Fruit fly (Drosophila melanogaster): ENCODE measurements around the gene Inx3.

The Inx3 gene

DNA sequence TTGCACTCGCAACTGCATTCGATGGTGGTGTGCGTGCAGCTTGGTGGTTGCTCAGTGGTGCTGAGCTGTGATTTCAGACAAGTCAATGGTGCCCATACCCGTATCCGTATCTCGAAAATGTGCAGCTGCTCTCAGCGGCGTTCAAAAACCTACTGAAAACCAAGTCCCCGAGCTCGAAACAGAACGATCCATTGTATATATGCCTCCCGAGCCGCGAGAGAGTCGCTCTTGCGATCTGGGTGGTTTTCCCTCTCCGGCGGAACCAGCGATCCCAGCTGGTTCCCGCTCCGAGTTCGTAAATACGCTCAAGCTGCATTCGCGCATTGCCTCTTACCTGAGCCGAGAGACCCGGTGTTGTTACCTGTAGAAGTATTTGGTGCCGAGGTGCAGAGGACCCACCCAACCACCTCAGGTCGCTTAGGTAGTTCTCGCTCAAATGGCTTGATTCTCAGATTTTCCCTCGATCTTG lies at the start of gene Inx3:
Gene Inx3, minus strand, starts transcription at position 440 of the 469 bp plus-strand sequence.
- no peak for TF ChIP-seq CG12768 (GFP tag; optimal IDR thresholded peaks at IDR 0.05)
- TF ChIP-seq cic (GFP tag; optimal IDR thresholded peaks at IDR 0.05): peak; percentile 18
- TF ChIP-seq bab1 (GFP tag; optimal IDR thresholded peaks at IDR 0.05): peak; percentile 60
- peak; percentile 82 for TF ChIP-seq tj (GFP tag; optimal IDR thresholded peaks at IDR 0.05)
- peak; percentile 45 for TF ChIP-seq Mnt (GFP tag; optimal IDR thresholded peaks at IDR 0.05)
- no peak for TF ChIP-seq CG7045 (GFP tag; optimal IDR thresholded peaks at IDR 0.05)
- TF ChIP-seq pad (GFP tag; optimal IDR thresholded peaks at IDR 0.05): peak; percentile 7
- peak; percentile 12 for TF ChIP-seq CG7101 (tag; optimal IDR thresholded peaks at IDR 0.05)

DNA sequence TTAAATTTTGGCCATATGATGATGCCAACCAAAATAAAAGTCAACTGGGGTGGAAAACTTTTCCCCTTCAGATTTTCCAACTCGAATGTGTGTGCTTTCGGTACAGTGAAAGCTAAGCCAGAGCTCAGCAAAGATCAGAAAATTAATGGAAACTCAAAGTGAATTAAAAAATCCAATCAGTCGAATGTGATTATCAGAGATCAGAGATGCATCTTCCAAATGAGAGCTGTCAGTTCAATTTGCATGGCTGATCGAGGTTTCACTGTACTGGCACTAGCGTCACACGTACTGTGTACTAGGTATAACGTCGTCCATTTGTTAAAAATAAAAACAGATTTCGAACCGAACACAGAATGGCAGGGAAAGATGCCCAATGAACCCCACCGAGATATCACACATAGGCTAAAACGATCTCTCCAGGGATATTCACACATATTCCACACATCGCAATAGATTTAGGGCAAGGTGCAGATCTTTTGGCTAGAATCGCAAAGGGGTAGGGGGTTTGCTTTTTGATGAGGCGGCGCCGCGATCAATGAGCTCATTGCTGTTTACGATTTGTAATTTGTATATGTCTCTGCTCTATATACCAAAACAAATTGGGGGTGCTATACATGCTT lies 45.6 kb upstream of the Inx3 start:
- TF ChIP-seq Hr96 (GFP tag; optimal IDR thresholded peaks at IDR 0.05) (peak; percentile 29), tj (GFP tag; optimal IDR thresholded peaks at IDR 0.05) (no peak)

DNA sequence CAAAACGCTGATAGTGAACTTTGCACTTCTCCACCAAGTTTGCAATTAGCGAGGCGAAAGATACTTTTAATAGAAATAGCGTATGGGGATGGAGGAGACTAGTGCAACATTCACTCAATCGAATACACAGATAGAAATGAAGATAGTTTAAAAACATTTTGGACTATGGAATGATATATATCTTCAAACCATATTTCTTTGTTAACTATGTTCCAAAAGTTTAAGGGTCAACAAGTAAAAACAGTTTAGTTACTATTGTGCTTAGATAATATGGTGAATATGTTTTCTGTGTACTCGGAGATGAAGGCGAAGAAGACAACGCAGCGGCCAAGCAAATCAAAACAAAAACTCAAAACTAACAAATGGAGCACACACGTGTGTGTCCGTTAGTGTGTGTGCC lies 44.9 kb upstream of the Inx3 start:
- TF ChIP-seq CG12768 (GFP tag; optimal IDR thresholded peaks at IDR 0.05): no peak
- no peak for TF ChIP-seq CG7101 (tag; optimal IDR thresholded peaks at IDR 0.05)
- no peak for TF ChIP-seq kay (GFP tag; ENCODE audit: borderline replicate concordance)
- no peak for TF ChIP-seq CG33017 (tag; optimal IDR thresholded peaks at IDR 0.05)
- TF ChIP-seq Mnt (GFP tag; optimal IDR thresholded peaks at IDR 0.05): no peak
- no peak for TF ChIP-seq cnc (optimal IDR thresholded peaks at IDR 0.05)
- no peak for TF ChIP-seq cic (GFP tag; optimal IDR thresholded peaks at IDR 0.05)
- TF ChIP-seq tj (GFP tag; optimal IDR thresholded peaks at IDR 0.05): no peak
- no peak for TF ChIP-seq pad (GFP tag; optimal IDR thresholded peaks at IDR 0.05)
- TF ChIP-seq CG11617 (GFP tag; optimal IDR thresholded peaks at IDR 0.05): no peak
- TF ChIP-seq Crg-1 (GFP tag; optimal IDR thresholded peaks at IDR 0.05): no peak
- no peak for TF ChIP-seq CG7045 (GFP tag; optimal IDR thresholded peaks at IDR 0.05)
- TF ChIP-seq Clk (GFP tag; optimal IDR thresholded peaks at IDR 0.05): no peak
- TF ChIP-seq bab1 (GFP tag; optimal IDR thresholded peaks at IDR 0.05): no peak
- no peak for TF ChIP-seq Hr96 (GFP tag; optimal IDR thresholded peaks at IDR 0.05)
- no peak for TF ChIP-seq CG14711 (tag; optimal IDR thresholded peaks at IDR 0.05)
- no peak for TF ChIP-seq toe (GFP tag; optimal IDR thresholded peaks at IDR 0.05)
- no peak for TF ChIP-seq CG1620 (GFP tag; optimal IDR thresholded peaks at IDR 0.05)

DNA sequence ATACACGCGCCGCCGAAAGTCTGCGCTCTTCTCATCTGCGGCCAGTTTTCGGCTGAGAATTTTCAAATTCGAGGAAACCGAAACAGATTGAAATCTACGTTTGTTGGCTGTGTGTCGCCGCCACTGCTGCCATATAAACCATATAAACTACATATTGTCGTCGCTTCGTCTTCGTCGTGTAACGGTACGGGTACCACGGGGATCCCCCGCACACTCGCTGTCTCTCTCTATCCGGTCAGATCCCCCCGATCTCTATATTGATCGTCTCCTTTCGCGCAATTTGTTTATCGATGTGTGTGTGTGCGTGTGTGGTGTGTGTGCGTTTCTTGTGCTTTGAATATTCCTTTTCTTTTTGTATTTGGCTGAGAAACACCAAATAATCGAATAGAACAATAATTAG lies 44.1 kb upstream of the Inx3 start:
- TF ChIP-seq kay (GFP tag; ENCODE audit: borderline replicate concordance) (no peak), CG14711 (tag; optimal IDR thresholded peaks at IDR 0.05) (no peak), CG11617 (GFP tag; optimal IDR thresholded peaks at IDR 0.05) (no peak), Hr96 (GFP tag; optimal IDR thresholded peaks at IDR 0.05) (no peak), tj (GFP tag; optimal IDR thresholded peaks at IDR 0.05) (no peak), CG33017 (tag; optimal IDR thresholded peaks at IDR 0.05) (no peak), Clk (GFP tag; optimal IDR thresholded peaks at IDR 0.05) (no peak), bab1 (GFP tag; optimal IDR thresholded peaks at IDR 0.05) (no peak), ovo (GFP tag; optimal IDR thresholded peaks at IDR 0.05) (no peak), toe (GFP tag; optimal IDR thresholded peaks at IDR 0.05) (no peak), Mnt (GFP tag; optimal IDR thresholded peaks at IDR 0.05) (no peak), CG12768 (GFP tag; optimal IDR thresholded peaks at IDR 0.05) (no peak), cnc (optimal IDR thresholded peaks at IDR 0.05) (no peak), CG1620 (GFP tag; optimal IDR thresholded peaks at IDR 0.05) (no peak), CG7101 (tag; optimal IDR thresholded peaks at IDR 0.05) (no peak), CG7045 (GFP tag; optimal IDR thresholded peaks at IDR 0.05) (no peak), pad (GFP tag; optimal IDR thresholded peaks at IDR 0.05) (no peak), Crg-1 (GFP tag; optimal IDR thresholded peaks at IDR 0.05) (no peak)

DNA sequence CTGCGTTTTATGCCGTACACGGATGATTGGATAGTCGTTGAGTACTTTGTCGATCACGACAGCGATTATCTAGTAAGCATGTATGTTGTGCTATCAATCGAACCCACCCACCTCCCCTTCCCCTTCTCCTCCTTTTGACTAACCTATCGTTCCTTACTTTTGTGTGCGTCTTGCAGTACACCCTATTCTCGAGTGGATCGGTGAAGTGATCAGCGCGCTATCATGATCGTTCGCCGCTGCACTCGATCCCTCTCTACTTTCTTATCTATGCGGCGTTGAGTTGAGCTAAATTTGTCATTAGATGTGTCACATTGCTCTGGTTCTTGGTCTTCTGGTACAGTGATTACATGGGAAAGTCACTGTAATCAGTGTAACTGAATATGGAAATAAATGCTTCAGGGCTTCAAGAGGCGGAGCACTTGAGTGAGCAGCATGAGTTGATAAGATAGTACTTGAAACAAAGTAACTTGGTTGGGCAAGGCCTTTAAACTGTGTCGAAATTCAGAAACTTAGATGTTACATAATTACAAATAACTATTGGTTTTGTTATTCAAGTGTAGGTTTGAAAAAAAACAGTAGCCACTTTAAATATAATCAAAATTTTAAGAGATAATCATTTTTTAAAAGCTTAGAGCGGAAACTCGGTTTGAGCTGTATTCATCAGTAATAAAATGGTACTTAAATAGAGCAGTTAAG lies 42.3 kb upstream of the Inx3 start:
- TF ChIP-seq kay (GFP tag; ENCODE audit: borderline replicate concordance): peak; percentile 44
- no peak for TF ChIP-seq cic (GFP tag; optimal IDR thresholded peaks at IDR 0.05)

DNA sequence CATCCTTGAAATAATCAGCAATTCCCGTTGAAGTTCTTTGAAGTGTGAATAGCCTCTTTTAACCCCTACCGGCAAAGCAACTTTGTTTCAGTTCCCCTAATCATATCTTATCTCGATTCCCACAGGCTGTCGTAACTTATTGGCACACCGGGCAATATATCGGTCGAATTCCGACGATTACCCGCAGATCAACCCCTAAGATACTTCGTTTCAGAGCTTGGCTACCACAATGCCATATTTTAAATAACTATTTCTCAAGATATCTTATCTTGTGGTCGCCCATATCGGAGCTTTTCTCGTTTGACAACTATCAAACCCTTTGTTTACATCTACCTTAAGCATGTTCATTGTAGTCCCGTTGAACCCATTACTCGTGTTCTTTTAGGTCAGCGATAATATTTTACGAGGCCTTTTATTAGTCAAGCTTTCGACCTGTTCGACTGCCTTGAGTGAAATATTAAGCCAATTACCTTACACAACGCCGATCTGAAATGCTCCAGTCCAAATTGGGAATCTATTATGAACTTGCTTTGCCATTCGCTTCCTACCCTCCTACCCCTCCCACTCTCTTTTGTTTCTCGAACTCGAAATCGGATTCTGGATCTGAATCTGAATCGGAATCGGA lies 39.7 kb upstream of the Inx3 start:
- TF ChIP-seq CG1620 (GFP tag; optimal IDR thresholded peaks at IDR 0.05) (no peak), cic (GFP tag; optimal IDR thresholded peaks at IDR 0.05) (no peak), CG7101 (tag; optimal IDR thresholded peaks at IDR 0.05) (no peak), toe (GFP tag; optimal IDR thresholded peaks at IDR 0.05) (no peak), kay (GFP tag; ENCODE audit: borderline replicate concordance) (no peak), Crg-1 (GFP tag; optimal IDR thresholded peaks at IDR 0.05) (no peak)

DNA sequence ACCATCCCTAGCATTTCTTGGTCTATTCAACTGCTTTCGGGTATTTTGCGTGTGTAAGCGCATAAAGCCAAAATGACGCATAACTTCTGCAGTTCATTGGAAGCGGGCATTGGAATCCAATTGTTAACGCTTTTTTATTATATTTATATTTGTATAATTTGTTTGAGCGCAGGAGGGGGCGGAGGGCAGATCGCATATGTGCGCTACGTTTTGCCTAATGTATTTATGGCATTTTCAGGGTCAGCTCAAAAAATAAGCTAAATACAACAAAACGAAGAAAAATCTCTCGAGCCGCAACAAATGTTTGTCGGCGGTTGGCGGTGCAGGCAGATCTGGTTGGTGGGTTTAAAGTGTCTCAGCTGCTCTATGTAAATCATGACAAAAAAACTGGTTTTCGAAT lies 38.6 kb upstream of the Inx3 start:
- TF ChIP-seq ovo (GFP tag; optimal IDR thresholded peaks at IDR 0.05) (no peak), toe (GFP tag; optimal IDR thresholded peaks at IDR 0.05) (no peak), Crg-1 (GFP tag; optimal IDR thresholded peaks at IDR 0.05) (no peak), cic (GFP tag; optimal IDR thresholded peaks at IDR 0.05) (no peak), cnc (optimal IDR thresholded peaks at IDR 0.05) (no peak), CG12768 (GFP tag; optimal IDR thresholded peaks at IDR 0.05) (no peak), CG11617 (GFP tag; optimal IDR thresholded peaks at IDR 0.05) (no peak), CG7101 (tag; optimal IDR thresholded peaks at IDR 0.05) (no peak), Mnt (GFP tag; optimal IDR thresholded peaks at IDR 0.05) (no peak), Hr96 (GFP tag; optimal IDR thresholded peaks at IDR 0.05) (no peak), Clk (GFP tag; optimal IDR thresholded peaks at IDR 0.05) (no peak)
